Worm (Caenorhabditis elegans) whole organism, early embryonic: Measurements from ENCODE around the gene srz-82.

Source experiments
- aly-1 ChIP-seq: sonication (generic microtip); optimal IDR thresholded peaks from 2 replicates; lab custom pipeline; 2016; ENCODE audit warnings: missing genetic modification characterization, missing compliant biosample characterization
- ama-1 ChIP-seq: fragments of 150-350 bp; optimal IDR thresholded peaks from 2 replicates; lab custom pipeline; 2014
- flt-1 ChIP-seq: fragments of 200-800 bp; sonication (Bioruptor generic); IDR thresholded peaks from 2 replicates; pipeline ENCODE4 v1.3.6; 2022; ENCODE audit warnings: missing genetic modification characterization, missing compliant biosample characterization
- hmbx-1 ChIP-seq: sonication (generic microtip); optimal IDR thresholded peaks from 2 replicates; lab custom pipeline; 2016; ENCODE audit warnings: mild to moderate bottlenecking, missing genetic modification characterization, missing compliant biosample characterization
- pes-1 ChIP-seq: fragments of 200-800 bp; sonication (Bioruptor generic); IDR thresholded peaks from 2 replicates; pipeline ENCODE4 v1.3.6; 2022; ENCODE audit warnings: missing genetic modification reagents, missing genetic modification characterization, missing compliant biosample characterization
- scrt-1 ChIP-seq: fragments of 200-800 bp; sonication (Bioruptor generic); IDR thresholded peaks from 2 replicates; pipeline ENCODE4 v1.3.6; 2022; ENCODE audit warnings: missing genetic modification characterization, missing compliant biosample characterization
- tbx-11 ChIP-seq: fragments of 200-800 bp; sonication (Bioruptor generic); IDR thresholded peaks from 2 replicates; pipeline ENCODE4 v1.3.6; 2022; ENCODE audit warnings: missing genetic modification characterization, missing compliant biosample characterization
- tbx-37 ChIP-seq: fragments of 200-800 bp; sonication (Bioruptor generic); conservative IDR thresholded peaks from 2 replicates; pipeline ENCODE4 v1.3.6; 2022; ENCODE audit warnings: missing genetic modification reagents, missing genetic modification characterization, missing compliant biosample characterization

- TF ChIP-seq tbx-37 (no peak), scrt-1 (no peak), ama-1 (no peak), flt-1 (GFP tag; lab: Robert Waterston, UW) (no peak), pes-1 (no peak), tbx-11 (GFP tag; lab: Robert Waterston, UW) (no peak), aly-1 (no peak), hmbx-1 (tag; lab: Kevin White, UChicago) (no peak)
These were observed 30.2 kb upstream of the srz-82 start for ce11 chrIV:3452516-3452915.
